Fruit fly (Drosophila melanogaster) whole organism, prepupa: ENCODE data around the gene Samuel.

Experiments
- CG10631 ChIP-seq: fragments of 200-800 bp; sonication (Bioruptor generic); optimal IDR thresholded peaks from 2 replicates; lab custom pipeline; 2016; ENCODE audit warnings: missing biosample characterization, missing genetic modification characterization
- CG11762 ChIP-seq: fragments of 200-800 bp; sonication (Bioruptor generic); optimal IDR thresholded peaks from 3 replicates; lab custom pipeline; 2016; ENCODE audit warnings: missing biosample characterization, missing genetic modification characterization; ENCODE audit not compliant: insufficient read depth
- CG16779 ChIP-seq: fragments of 200-800 bp; sonication (Bioruptor generic); optimal IDR thresholded peaks from 3 replicates; lab custom pipeline; 2017; ENCODE audit warnings: missing biosample characterization, mild to moderate bottlenecking, missing genetic modification characterization
- CG6276 ChIP-seq: fragments of 200-800 bp; sonication (Bioruptor generic); optimal IDR thresholded peaks from 2 replicates; lab custom pipeline; 2017; ENCODE audit warnings: missing biosample characterization, mild to moderate bottlenecking, missing genetic modification characterization
- CG8632 ChIP-seq: fragments of 200-800 bp; sonication (Bioruptor generic); optimal IDR thresholded peaks from 3 replicates; lab custom pipeline; 2016; ENCODE audit warnings: missing biosample characterization, missing genetic modification characterization
- Eip75B ChIP-seq: fragments of 200-800 bp; sonication (Bioruptor generic); optimal IDR thresholded peaks from 3 replicates; lab custom pipeline; 2016; ENCODE audit warnings: missing biosample characterization, missing genetic modification characterization
- Met ChIP-seq: fragments of 200-800 bp; sonication (Bioruptor generic); optimal IDR thresholded peaks from 3 replicates; lab custom pipeline; 2016; ENCODE audit warnings: missing biosample characterization, missing genetic modification characterization
- OdsH ChIP-seq: fragments of 200-800 bp; sonication (Bioruptor generic); optimal IDR thresholded peaks from 3 replicates; lab custom pipeline; 2016; ENCODE audit warnings: missing biosample characterization, missing genetic modification characterization
- Sox102F ChIP-seq: fragments of 200-800 bp; sonication (Bioruptor generic); optimal IDR thresholded peaks from 2 replicates; lab custom pipeline; 2016; ENCODE audit warnings: missing biosample characterization, mild to moderate bottlenecking, missing genetic modification characterization
- acj6 ChIP-seq: fragments of 200-800 bp; sonication (Bioruptor generic); optimal IDR thresholded peaks from 3 replicates; lab custom pipeline; 2016; ENCODE audit warnings: missing biosample characterization, missing genetic modification characterization
- svp ChIP-seq: fragments of 200-800 bp; sonication (Bioruptor generic); peaks from one replicate; lab custom pipeline; 2016; ENCODE audit warnings: missing biosample characterization, missing genetic modification characterization

dm6 chr2L:11014671-11015070 lies 52.1 kb downstream of the Samuel start:
- TF ChIP-seq svp (GFP tag; lab: Kevin White, UChicago): no peak
- no peak for TF ChIP-seq Sox102F (GFP tag; lab: Kevin White, UChicago)
- peak; percentile 60 for TF ChIP-seq acj6 (GFP tag; lab: Kevin White, UChicago)
- no peak for TF ChIP-seq Eip75B (GFP tag; lab: Kevin White, UChicago)
- peak; percentile 60 for TF ChIP-seq CG10631 (GFP tag; lab: Kevin White, UChicago)
- peak; percentile 49 for TF ChIP-seq OdsH (GFP tag; lab: Kevin White, UChicago)
- TF ChIP-seq CG6276 (GFP tag; lab: Kevin White, UChicago): no peak
- TF ChIP-seq CG11762: no peak
- TF ChIP-seq Met (GFP tag; lab: Kevin White, UChicago): peak; percentile 51
- peak; percentile 41 for TF ChIP-seq CG8632 (GFP tag; lab: Kevin White, UChicago)
- TF ChIP-seq CG16779 (tag; lab: Kevin White, UChicago): no peak
